Fruit fly (Drosophila melanogaster) whole organism, prepupa: ENCODE measurements around the gene Pde6.

Experiments used
- Blimp-1 ChIP-seq: fragments of 200-800 bp; sonication (Bioruptor generic); optimal IDR thresholded peaks from 3 replicates; lab custom pipeline; 2017; ENCODE audit warnings: missing biosample characterization, missing genetic modification characterization, mild to moderate bottlenecking, moderate library complexity, missing genetic modification reagents
- CG10631 ChIP-seq: fragments of 200-800 bp; sonication (Bioruptor generic); optimal IDR thresholded peaks from 2 replicates; lab custom pipeline; 2016; ENCODE audit warnings: missing biosample characterization, missing genetic modification characterization
- CG11762 ChIP-seq: fragments of 200-800 bp; sonication (Bioruptor generic); optimal IDR thresholded peaks from 3 replicates; lab custom pipeline; 2016; ENCODE audit warnings: missing biosample characterization, missing genetic modification characterization; ENCODE audit not compliant: insufficient read depth
- CG11902 ChIP-seq: fragments of 200-800 bp; sonication (Bioruptor generic); optimal IDR thresholded peaks from 3 replicates; lab custom pipeline; 2016; ENCODE audit warnings: missing biosample characterization, missing genetic modification characterization
- CG15336 ChIP-seq: fragments of 200-800 bp; sonication (Bioruptor generic); IDR thresholded peaks from 2 replicates; pipeline ENCODE4 v1.3.6; 2022; ENCODE audit warnings: missing biosample characterization, missing genetic modification characterization
- CG1621 ChIP-seq: fragments of 200-800 bp; sonication (Bioruptor generic); optimal IDR thresholded peaks from 3 replicates; lab custom pipeline; 2018; ENCODE audit warnings: missing biosample characterization, mild to moderate bottlenecking, missing genetic modification characterization
- CG3032 ChIP-seq: fragments of 200-800 bp; optimal IDR thresholded peaks from 2 replicates; lab custom pipeline; 2019; ENCODE audit warnings: missing biosample characterization, mild to moderate bottlenecking, missing genetic modification characterization, moderate library complexity
- CG32006 ChIP-seq: fragments of 200-800 bp; sonication (Bioruptor generic); optimal IDR thresholded peaks from 3 replicates; lab custom pipeline; 2017; ENCODE audit warnings: missing biosample characterization, mild to moderate bottlenecking, missing genetic modification characterization
- CG34406 ChIP-seq: fragments of 200-800 bp; sonication (Bioruptor generic); optimal IDR thresholded peaks from 3 replicates; lab custom pipeline; 2016; ENCODE audit warnings: missing biosample characterization, missing genetic modification characterization
- CG3919 ChIP-seq: fragments of 200-800 bp; sonication (Bioruptor generic); optimal IDR thresholded peaks from 3 replicates; lab custom pipeline; 2016; ENCODE audit warnings: missing biosample characterization, missing genetic modification characterization
- CG4318 ChIP-seq: fragments of 200-800 bp; sonication (Bioruptor generic); optimal IDR thresholded peaks from 3 replicates; lab custom pipeline; 2017; ENCODE audit warnings: missing biosample characterization, mild to moderate bottlenecking, missing genetic modification characterization
- CG6163 ChIP-seq: fragments of 200-800 bp; sonication (Bioruptor generic); IDR thresholded peaks from 3 replicates; pipeline ENCODE4 v1.3.6; 2022; ENCODE audit warnings: missing biosample characterization, missing genetic modification characterization
- CG6276 ChIP-seq: fragments of 200-800 bp; sonication (Bioruptor generic); optimal IDR thresholded peaks from 2 replicates; lab custom pipeline; 2017; ENCODE audit warnings: missing biosample characterization, mild to moderate bottlenecking, missing genetic modification characterization
- CG6854 ChIP-seq: fragments of 200-800 bp; sonication (Bioruptor generic); optimal IDR thresholded peaks from 2 replicates; lab custom pipeline; 2017; ENCODE audit warnings: missing biosample characterization, mild to moderate bottlenecking, missing genetic modification characterization
- CG7368 ChIP-seq: fragments of 200-800 bp; sonication (Bioruptor generic); optimal IDR thresholded peaks from 3 replicates; lab custom pipeline; 2016; ENCODE audit warnings: missing biosample characterization, missing genetic modification characterization
- CG8119 ChIP-seq: fragments of 200-800 bp; sonication (Bioruptor generic); IDR thresholded peaks from 3 replicates; pipeline ENCODE4 v1.3.6; 2022; ENCODE audit warnings: missing biosample characterization, missing genetic modification characterization
- CG8319 ChIP-seq: fragments of 200-800 bp; sonication (Bioruptor generic); optimal IDR thresholded peaks from 3 replicates; lab custom pipeline; 2016; ENCODE audit warnings: missing biosample characterization, missing genetic modification characterization
- CG8632 ChIP-seq: fragments of 200-800 bp; sonication (Bioruptor generic); optimal IDR thresholded peaks from 3 replicates; lab custom pipeline; 2016; ENCODE audit warnings: missing biosample characterization, missing genetic modification characterization
- Eip75B ChIP-seq: fragments of 200-800 bp; sonication (Bioruptor generic); optimal IDR thresholded peaks from 3 replicates; lab custom pipeline; 2016; ENCODE audit warnings: missing biosample characterization, missing genetic modification characterization
- Eip78C ChIP-seq: fragments of 200-800 bp; sonication (Bioruptor generic); peaks from one replicate; lab custom pipeline; 2016; ENCODE audit warnings: missing biosample characterization, missing genetic modification characterization
- Ets21C ChIP-seq: fragments of 200-800 bp; sonication (Bioruptor generic); optimal IDR thresholded peaks from 3 replicates; lab custom pipeline; 2016; ENCODE audit warnings: missing biosample characterization, missing genetic modification characterization
- Gug ChIP-seq: fragments of 200-800 bp; sonication (Bioruptor generic); IDR thresholded peaks from 2 replicates; pipeline ENCODE4 v1.3.6; 2022; ENCODE audit warnings: missing biosample characterization, missing genetic modification characterization
- Hr38 ChIP-seq: sonication (Bioruptor generic); optimal IDR thresholded peaks from 2 replicates; lab custom pipeline; 2016; ENCODE audit warnings: missing biosample characterization, missing genetic modification characterization
- Hr4 ChIP-seq: fragments of 200-800 bp; sonication (Bioruptor generic); optimal IDR thresholded peaks from 3 replicates; lab custom pipeline; 2016; ENCODE audit warnings: missing biosample characterization, missing genetic modification characterization
- Lpt ChIP-seq: fragments of 200-800 bp; sonication (Bioruptor generic); optimal IDR thresholded peaks from 3 replicates; lab custom pipeline; 2016; ENCODE audit warnings: missing biosample characterization, missing genetic modification characterization
- Met ChIP-seq: fragments of 200-800 bp; sonication (Bioruptor generic); optimal IDR thresholded peaks from 3 replicates; lab custom pipeline; 2016; ENCODE audit warnings: missing biosample characterization, missing genetic modification characterization
- OdsH ChIP-seq: fragments of 200-800 bp; sonication (Bioruptor generic); optimal IDR thresholded peaks from 3 replicates; lab custom pipeline; 2016; ENCODE audit warnings: missing biosample characterization, missing genetic modification characterization
- Smox ChIP-seq: fragments of 200-800 bp; sonication (Bioruptor generic); optimal IDR thresholded peaks from 3 replicates; lab custom pipeline; 2016; ENCODE audit warnings: missing biosample characterization, missing genetic modification characterization
- Sox102F ChIP-seq: fragments of 200-800 bp; sonication (Bioruptor generic); optimal IDR thresholded peaks from 2 replicates; lab custom pipeline; 2016; ENCODE audit warnings: missing biosample characterization, mild to moderate bottlenecking, missing genetic modification characterization
- Sox14 ChIP-seq: fragments of 200-800 bp; sonication (Bioruptor generic); optimal IDR thresholded peaks from 3 replicates; lab custom pipeline; 2016; ENCODE audit warnings: missing biosample characterization, missing genetic modification characterization
- Sox15 ChIP-seq: fragments of 200-800 bp; sonication (Bioruptor generic); optimal IDR thresholded peaks from 3 replicates; lab custom pipeline; 2016; ENCODE audit warnings: missing biosample characterization, missing genetic modification characterization
- achi ChIP-seq: fragments of 200-800 bp; sonication (Bioruptor generic); optimal IDR thresholded peaks from 3 replicates; lab custom pipeline; 2016; ENCODE audit warnings: missing biosample characterization, missing genetic modification characterization
- acj6 ChIP-seq: fragments of 200-800 bp; sonication (Bioruptor generic); optimal IDR thresholded peaks from 3 replicates; lab custom pipeline; 2016; ENCODE audit warnings: missing biosample characterization, missing genetic modification characterization
- cyc ChIP-seq: fragments of 200-800 bp; sonication (Bioruptor generic); optimal IDR thresholded peaks from 3 replicates; lab custom pipeline; 2016; ENCODE audit warnings: missing biosample characterization, missing genetic modification characterization
- dac ChIP-seq: fragments of 200-800 bp; sonication (Bioruptor generic); optimal IDR thresholded peaks from 2 replicates; lab custom pipeline; 2017; ENCODE audit warnings: missing biosample characterization, mild to moderate bottlenecking, missing genetic modification characterization
- dsx ChIP-seq: fragments of 200-800 bp; optimal IDR thresholded peaks from 3 replicates; lab custom pipeline; 2019; ENCODE audit warnings: missing biosample characterization, mild to moderate bottlenecking, missing genetic modification characterization, moderate library complexity; ENCODE audit not compliant: poor library complexity, severe bottlenecking
- eg ChIP-seq: fragments of 200-800 bp; sonication (Bioruptor generic); IDR thresholded peaks from 3 replicates; pipeline ENCODE4 v1.3.6; 2022; ENCODE audit warnings: missing biosample characterization, missing genetic modification characterization
- esn ChIP-seq: fragments of 200-800 bp; sonication (Bioruptor generic); optimal IDR thresholded peaks from 2 replicates; lab custom pipeline; 2016; ENCODE audit warnings: missing biosample characterization, mild to moderate bottlenecking, missing genetic modification characterization, moderate library complexity
- fd59A ChIP-seq: fragments of 200-800 bp; sonication (Bioruptor generic); optimal IDR thresholded peaks from 2 replicates; lab custom pipeline; 2017; ENCODE audit warnings: missing biosample characterization, mild to moderate bottlenecking, missing genetic modification characterization, missing genetic modification reagents
- fkh ChIP-seq: fragments of 200-800 bp; sonication (Bioruptor generic); optimal IDR thresholded peaks from 3 replicates; lab custom pipeline; 2017; ENCODE audit warnings: missing biosample characterization, mild to moderate bottlenecking, missing genetic modification characterization, moderate library complexity
- lz ChIP-seq: fragments of 200-800 bp; sonication (Bioruptor generic); optimal IDR thresholded peaks from 3 replicates; lab custom pipeline; 2016; ENCODE audit warnings: missing biosample characterization, missing genetic modification characterization
- net ChIP-seq: fragments of 200-800 bp; sonication (Bioruptor generic); optimal IDR thresholded peaks from 3 replicates; lab custom pipeline; 2016; ENCODE audit warnings: missing biosample characterization, missing genetic modification characterization
- pdm3 ChIP-seq: fragments of 200-800 bp; sonication (Bioruptor generic); optimal IDR thresholded peaks from 3 replicates; lab custom pipeline; 2016; ENCODE audit warnings: missing biosample characterization, missing genetic modification characterization
- salr ChIP-seq, 2 experiments: fragments of 200-800 bp; sonication (Bioruptor generic); optimal IDR thresholded peaks; 3 replicates each; lab custom pipeline; 2016 to 2018; ENCODE audit warnings: missing biosample characterization in 2 of 2, missing genetic modification characterization in 2 of 2, mild to moderate bottlenecking in 1 of 2
- ss ChIP-seq, 2 experiments: fragments of 200-800 bp; sonication (Bioruptor generic); optimal IDR thresholded peaks; 2 replicates in 1 of 2; 3 replicates in 1 of 2; lab custom pipeline; 2017 to 2018; ENCODE audit warnings: mild to moderate bottlenecking in 2 of 2, missing biosample characterization in 2 of 2, missing genetic modification characterization in 2 of 2, moderate library complexity in 1 of 2
- svp ChIP-seq: fragments of 200-800 bp; sonication (Bioruptor generic); peaks from one replicate; lab custom pipeline; 2016; ENCODE audit warnings: missing biosample characterization, missing genetic modification characterization
- topi ChIP-seq: fragments of 200-800 bp; sonication (Bioruptor generic); optimal IDR thresholded peaks from 3 replicates; lab custom pipeline; 2016; ENCODE audit warnings: missing biosample characterization, missing genetic modification characterization
- vri ChIP-seq: fragments of 200-800 bp; sonication (Bioruptor generic); optimal IDR thresholded peaks from 3 replicates; lab custom pipeline; 2016; ENCODE audit warnings: missing biosample characterization, mild to moderate bottlenecking, missing genetic modification characterization

Gene Pde6

dm6 chr3R:14486469-14486868 is 71.6 kb downstream of the Pde6 start:
- TF ChIP-seq CG1621, result no peak
- peak; percentile 45 for TF ChIP-seq achi (GFP tag; lab: Kevin White, UChicago)
- TF ChIP-seq CG32006 (GFP tag; lab: Kevin White, UChicago), result peak; percentile 83
- TF ChIP-seq dac (GFP tag; lab: Kevin White, UChicago), result peak; percentile 47
- no peak for TF ChIP-seq Lpt (GFP tag; lab: Kevin White, UChicago)
- peak; percentile 23 for TF ChIP-seq CG10631 (GFP tag; lab: Kevin White, UChicago)
- TF ChIP-seq CG11902 (GFP tag; lab: Kevin White, UChicago), result no peak
- no peak for TF ChIP-seq CG6854
- TF ChIP-seq CG7368 (GFP tag; lab: Kevin White, UChicago), result no peak
- no peak for TF ChIP-seq fd59A (GFP tag; lab: Kevin White, UChicago)
- TF ChIP-seq lz (GFP tag; lab: Kevin White, UChicago), result no peak
- TF ChIP-seq Hr38 (GFP tag; lab: Kevin White, UChicago), result no peak
- no peak for TF ChIP-seq Sox15 (GFP tag; lab: Kevin White, UChicago)
- no peak for TF ChIP-seq CG8319
- peak; percentile 74 for TF ChIP-seq CG6163 (GFP tag; lab: Robert Waterston, UW)
- TF ChIP-seq cyc (GFP tag; lab: Kevin White, UChicago), result no peak
- TF ChIP-seq net (GFP tag; lab: Kevin White, UChicago), result peak; percentile 46
- TF ChIP-seq acj6 (GFP tag; lab: Kevin White, UChicago), result peak; percentile 18
- TF ChIP-seq CG4318, result peak; percentile 53
- TF ChIP-seq fkh, result no peak
- TF ChIP-seq CG8632 (GFP tag; lab: Kevin White, UChicago), result no peak
- TF ChIP-seq Hr4, result peak; percentile 58
- peak; percentile 85 for TF ChIP-seq CG15336
- TF ChIP-seq eg (GFP tag; lab: Robert Waterston, UW), result peak; percentile 81
- TF ChIP-seq dsx (GFP tag; lab: Kevin White, UChicago), result no peak
- TF ChIP-seq CG6276, result peak; percentile 66
- no peak for TF ChIP-seq Blimp-1 (GFP tag; lab: Kevin White, UChicago)
- no peak for TF ChIP-seq vri
- TF ChIP-seq pdm3, result peak; percentile 40
- TF ChIP-seq Smox, result no peak
- no peak for TF ChIP-seq Ets21C
- TF ChIP-seq Sox14 (GFP tag; lab: Kevin White, UChicago), result peak; percentile 4
- peak; percentile 86 for TF ChIP-seq CG8119 (GFP tag; lab: Robert Waterston, UW)
- TF ChIP-seq salr (GFP tag; optimal IDR thresholded peaks at IDR 0.05; lab: Kevin White, UChicago), result peak in 1 of 2 experiments; percentile 32
- TF ChIP-seq CG3919 (GFP tag; lab: Kevin White, UChicago), result peak; percentile 43
- TF ChIP-seq CG3032, result no peak
- TF ChIP-seq CG11762 (GFP tag; lab: Kevin White, UChicago), result no peak
- peak; percentile 77 for TF ChIP-seq Eip78C (GFP tag; lab: Kevin White, UChicago)
- TF ChIP-seq OdsH (GFP tag; lab: Kevin White, UChicago), result peak; percentile 52
- peak; percentile 48; the same call in 1 of the 2 replicates for TF ChIP-seq Gug (GFP tag; lab: Robert Waterston, UW)
- no peak for TF ChIP-seq Eip75B

- TF ChIP-seq fkh (peak; percentile 44), Sox102F (GFP tag; lab: Kevin White, UChicago) (no peak), esn (GFP tag; lab: Kevin White, UChicago) (peak; percentile 26), topi (peak; percentile 21), svp (GFP tag; lab: Kevin White, UChicago) (peak; percentile 68), CG1621 (no peak), acj6 (GFP tag; lab: Kevin White, UChicago) (peak; percentile 8), achi (GFP tag; lab: Kevin White, UChicago) (peak; percentile 12), Eip78C (GFP tag; lab: Kevin White, UChicago) (peak; percentile 62), CG34406 (peak; percentile 23), Smox (no peak), ss (GFP tag; optimal IDR thresholded peaks at IDR 0.05; lab: Kevin White, UChicago) (no peak), CG8632 (GFP tag; lab: Kevin White, UChicago) (peak; percentile 17), Met (GFP tag; lab: Kevin White, UChicago) (peak; percentile 36)
- TF ChIP-seq, all 60 proteins: peak for 10
Measured at dm6 chr3R:14484533-14485267, 73.4 kb downstream of the Pde6 start.
